Worm (Caenorhabditis elegans) whole organism, young adult: ENCODE data around the gene C33E10.10.

ENCODE experiments used
- B0035.1 ChIP-seq: sonication (generic microtip); optimal IDR thresholded peaks from 2 replicates; lab custom pipeline; 2016; ENCODE audit warnings: missing genetic modification characterization, mild to moderate bottlenecking, missing compliant biosample characterization, missing genotype, missing genetic modification reagents
- B0261.1 ChIP-seq: sonication (generic microtip); optimal IDR thresholded peaks from 2 replicates; lab custom pipeline; 2016; ENCODE audit warnings: mild to moderate bottlenecking, missing genetic modification characterization, moderate library complexity, missing compliant biosample characterization
- egl-44 ChIP-seq: fragments of 200-800 bp; sonication (Bioruptor generic); IDR thresholded peaks from 2 replicates; pipeline ENCODE4 v1.3.6; 2022; ENCODE audit warnings: missing genetic modification reagents, missing genetic modification characterization, missing compliant biosample characterization
- let-607 ChIP-seq, 2 experiments: fragments of 200-800 bp in 1 of 2; sonication (Bioruptor generic) in 1 of 2; sonication (generic microtip) in 1 of 2; optimal IDR thresholded peaks; 2 replicates each; lab custom pipeline; 2016 to 2018; ENCODE audit warnings: mild to moderate bottlenecking in 2 of 2, missing compliant biosample characterization in 2 of 2, missing genetic modification characterization in 2 of 2, moderate library complexity in 2 of 2, missing genotype in 1 of 2
- lin-40 ChIP-seq: sonication (generic microtip); optimal IDR thresholded peaks from 2 replicates; lab custom pipeline; 2016; ENCODE audit warnings: missing genetic modification characterization, mild to moderate bottlenecking, missing compliant biosample characterization, missing genotype, missing genetic modification reagents
- nfya-1 ChIP-seq: sonication (generic microtip); optimal IDR thresholded peaks from 2 replicates; lab custom pipeline; 2017; ENCODE audit warnings: antibody characterized with exemption, missing compliant biosample characterization, missing genetic modification characterization, borderline replicate concordance; ENCODE audit not compliant: insufficient read depth
- nhr-80 ChIP-seq: sonication (generic microtip); optimal IDR thresholded peaks from 2 replicates; lab custom pipeline; 2016; ENCODE audit warnings: missing genetic modification characterization, missing compliant biosample characterization
- pha-4 ChIP-seq: fragments of 150-350 bp; sonication (generic microtip); optimal IDR thresholded peaks from 2 replicates; lab custom pipeline; 2014; ENCODE audit warnings: missing biosample characterization, missing genetic modification reagents, missing genetic modification characterization
- rpc-1 ChIP-seq, 2 experiments: fragments of 150-350 bp in 1 of 2; sonication (generic microtip) in 1 of 2; optimal IDR thresholded peaks; 2 replicates each; lab custom pipeline; 2014 to 2018; ENCODE audit warnings: missing biosample characterization in 1 of 2, missing genetic modification characterization in 1 of 2, missing genetic modification reagents in 1 of 2, missing genotype in 1 of 2

The C33E10.10 gene

DNA sequence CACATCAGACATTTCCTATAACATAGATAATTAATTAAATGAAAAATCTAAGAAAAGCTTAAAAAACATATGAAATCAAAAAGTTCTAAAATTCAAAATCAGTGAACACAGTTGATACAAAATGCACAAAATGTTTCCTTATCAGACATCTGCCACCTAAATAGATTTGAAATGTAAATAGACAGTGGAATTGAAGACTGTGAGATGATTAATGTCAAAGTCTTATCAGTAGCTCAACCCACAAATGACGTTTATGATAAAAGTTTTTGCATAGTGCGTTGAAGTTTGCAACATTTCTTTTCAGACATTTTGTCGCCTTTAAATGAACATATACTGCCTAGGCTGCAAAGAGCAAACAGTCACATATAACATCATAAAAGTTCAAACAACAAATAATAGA is 45.0 kb downstream of the C33E10.10 start, which contains the start of gene Y40C7B.4:
TSS of gene Y40C7B.4 (minus strand) at position 19 of the 400 bp plus-strand sequence.
- TF ChIP-seq nfya-1 (tag; lab: Kevin White, UChicago) (no peak), pha-4 (tag; lab: Kevin White, UChicago) (peak; percentile 51), B0035.1 (tag; lab: Kevin White, UChicago) (no peak), nhr-80 (peak; percentile 56)

ce11 chrX:17255750-17256149 is 46.0 kb downstream of the C33E10.10 start:
- TF ChIP-seq rpc-1 (optimal IDR thresholded peaks at IDR 0.05; lab: Kevin White, UChicago): peak; percentile 4
- peak; percentile 35 for TF ChIP-seq rpc-1 (tag; optimal IDR thresholded peaks at IDR 0.05; lab: Kevin White, UChicago)
- peak; percentile 83 for TF ChIP-seq lin-40 (tag; lab: Kevin White, UChicago)
- TF ChIP-seq egl-44 (GFP tag; lab: Robert Waterston, UW): 0 out of 2 replicates have a peak, but pooled peaks have one; percentile 32
- peak in 1 of 2 experiments; percentile 34 for TF ChIP-seq let-607 (tag; optimal IDR thresholded peaks at IDR 0.05; lab: Kevin White, UChicago)
- TF ChIP-seq B0261.1 (tag; lab: Kevin White, UChicago): peak; percentile 38
- TF ChIP-seq nhr-80: peak; percentile 62
- TF ChIP-seq, all 124 proteins: peak for 6; not testable (repeated sequence) for 118
